Fruit fly (Drosophila melanogaster) whole organism: Measurements from ENCODE around the gene Tmem43.
A peak's percentile ranks its signal among the peaks of the same experiment; 100 is the strongest.

Experiments used
- Dll ChIP-seq: fragments of >200 bp; optimal IDR thresholded peaks from 2 replicates; lab custom pipeline; 2017
- pan ChIP-seq: fragments of >200 bp; optimal IDR thresholded peaks from 2 replicates; lab custom pipeline; 2017
- usp ChIP-seq: fragments of >200 bp; optimal IDR thresholded peaks from 2 replicates; lab custom pipeline; 2017; ENCODE audit warnings: missing biosample characterization, missing genetic modification characterization, mixed read lengths

DNA sequence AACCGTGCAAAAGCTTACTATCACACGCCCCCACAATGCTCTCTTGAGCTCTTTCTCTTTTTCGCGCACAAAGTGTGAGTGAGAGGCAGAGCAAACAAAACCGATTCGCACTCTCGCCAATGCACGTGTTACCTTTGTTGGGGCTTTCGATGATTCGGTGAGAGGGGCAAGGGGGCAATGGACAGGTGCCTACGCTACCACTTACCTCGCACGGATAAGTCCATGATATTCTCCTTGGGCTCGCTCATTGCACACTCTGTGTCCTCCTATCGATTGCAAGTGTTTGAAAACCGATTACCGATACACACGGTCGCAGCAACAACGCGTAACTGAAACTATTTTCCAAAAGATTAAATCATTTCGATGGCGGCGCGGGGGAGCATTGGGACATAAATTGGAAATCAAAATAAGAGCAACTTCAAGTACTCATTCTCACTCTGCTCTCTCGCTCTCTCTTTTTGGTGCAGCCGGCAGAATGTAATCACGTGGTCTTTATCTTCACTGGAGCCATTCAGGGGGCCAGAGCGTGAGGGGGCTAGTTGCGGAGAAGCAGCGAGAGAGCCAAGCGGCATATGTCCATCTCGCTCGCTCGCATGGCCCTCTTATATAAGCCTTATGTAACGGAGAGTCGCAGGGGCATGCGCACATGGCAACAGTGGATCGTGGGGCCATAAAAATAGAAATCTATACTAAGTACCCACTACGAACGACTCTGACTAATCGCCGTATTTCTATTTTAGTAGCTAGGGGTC lies 47.7 kb downstream of the Tmem43 start, which contains the start of gene Pdp1:
- no peak for TF ChIP-seq pan
- peak; percentile 22 for TF ChIP-seq Dll
- no peak for TF ChIP-seq usp (GFP tag; lab: Kevin White, UChicago)
